Fruit fly (Drosophila melanogaster): ENCODE data around the gene PolrMT.

PolrMT gene

DNA sequence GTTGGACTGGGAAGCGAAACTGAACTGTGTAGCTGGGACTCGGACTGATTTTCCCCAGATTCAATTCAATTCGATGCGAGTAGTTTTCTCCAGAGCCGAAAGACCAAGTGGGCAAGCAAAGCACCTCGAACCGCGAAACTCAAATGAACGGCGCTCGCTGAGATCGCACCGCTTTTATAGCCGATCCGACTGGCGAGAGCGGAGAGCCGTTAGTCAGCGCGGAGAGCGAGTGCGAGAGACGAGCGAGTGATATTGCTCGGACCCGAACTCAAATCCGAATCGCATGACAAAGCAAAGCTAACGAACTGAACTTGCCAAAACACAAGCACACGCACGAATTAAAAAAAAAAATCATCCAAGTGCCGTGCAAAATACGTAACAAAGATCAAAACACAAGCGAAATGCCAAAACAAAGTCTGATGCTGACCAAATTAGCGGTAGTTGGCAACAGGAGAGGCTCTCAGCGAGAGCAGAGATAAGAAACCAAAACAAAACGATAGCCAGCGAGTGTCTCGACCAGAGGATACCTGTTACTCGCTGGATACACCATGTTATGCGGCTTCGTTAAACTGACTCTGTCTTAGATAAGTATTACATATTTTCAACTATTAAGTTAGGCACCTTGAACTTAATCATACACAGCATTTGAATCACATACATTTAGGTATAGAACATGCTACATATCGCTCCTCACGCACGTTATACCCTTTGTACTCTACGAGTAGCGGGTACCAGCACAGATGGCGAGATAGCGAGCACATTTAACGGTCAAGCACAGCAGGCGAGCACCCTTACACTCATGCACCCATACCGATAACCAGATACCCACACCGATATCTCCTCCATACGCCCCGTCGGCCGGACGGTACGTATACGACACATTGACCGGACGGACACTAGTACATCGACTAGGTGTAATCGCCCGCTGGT, 11.0 kb upstream of the PolrMT start (continued):
- TF ChIP-seq Scr (GFP tag; IDR thresholded peaks at IDR 0.05; ENCODE audit: partially characterized antibody) = no peak
- TF ChIP-seq pita (GFP tag; optimal IDR thresholded peaks at IDR 0.05) = no peak
- TF ChIP-seq CG2678 (tag; optimal IDR thresholded peaks at IDR 0.05) = peak; percentile 80
- no peak for TF ChIP-seq sqz (GFP tag; optimal IDR thresholded peaks at IDR 0.05)
- no peak for TF ChIP-seq CG10431 (GFP tag; optimal IDR thresholded peaks at IDR 0.05)
- peak; percentile 79 for TF ChIP-seq Nf-YA (GFP tag; IDR thresholded peaks at IDR 0.05)
- TF ChIP-seq C15 (GFP tag; IDR thresholded peaks at IDR 0.05) = peak; percentile 74; the same call in 1 of the 3 replicates
- no peak for TF ChIP-seq zf30C (GFP tag; optimal IDR thresholded peaks at IDR 0.05)
- TF ChIP-seq CG1832 (GFP tag; optimal IDR thresholded peaks at IDR 0.05) = no peak
- peak; percentile 48 for TF ChIP-seq salm (tag; optimal IDR thresholded peaks at IDR 0.05)
- peak in 1 of 2 experiments; percentile 55 for TF ChIP-seq pan (optimal IDR thresholded peaks at IDR 0.05)
- peak in 1 of 2 experiments; percentile 67 for TF ChIP-seq pan (GFP tag; optimal IDR thresholded peaks at IDR 0.05 in 1 of 2, IDR thresholded peaks at IDR 0.05 in 1 of 2)
- TF ChIP-seq Atf6 (GFP tag; IDR thresholded peaks at IDR 0.05) = peak; percentile 78
- TF ChIP-seq eve (GFP tag; optimal IDR thresholded peaks at IDR 0.05) = no peak
- peak; percentile 74 for TF ChIP-seq CG13624 (GFP tag; optimal IDR thresholded peaks at IDR 0.05)
- TF ChIP-seq CG1647 (GFP tag; optimal IDR thresholded peaks at IDR 0.05) = peak; percentile 59
- peak; percentile 61 for TF ChIP-seq kay (GFP tag; optimal IDR thresholded peaks at IDR 0.05)
- peak; percentile 40 for TF ChIP-seq CG30431 (GFP tag; optimal IDR thresholded peaks at IDR 0.05)
- TF ChIP-seq BtbVII (GFP tag; optimal IDR thresholded peaks at IDR 0.05) = peak; percentile 77
- no peak for TF ChIP-seq CG10321 (GFP tag; IDR thresholded peaks at IDR 0.05)
- TF ChIP-seq CG3065 (GFP tag; optimal IDR thresholded peaks at IDR 0.05) = no peak
- TF ChIP-seq HLH54F (GFP tag; optimal IDR thresholded peaks at IDR 0.05) = peak; percentile 69
- TF ChIP-seq MBD-R2 (GFP tag; IDR thresholded peaks at IDR 0.05) = peak; percentile 44; the same call in 1 of the 2 replicates
- peak; percentile 85 for TF ChIP-seq cwo (GFP tag; optimal IDR thresholded peaks at IDR 0.05)
- TF ChIP-seq CG7372 (GFP tag; IDR thresholded peaks at IDR 0.05) = peak; percentile 65
- TF ChIP-seq zen (tag; optimal IDR thresholded peaks at IDR 0.05) = peak; percentile 55
- TF ChIP-seq Dip2 (GFP tag; IDR thresholded peaks at IDR 0.05) = no peak
- peak; percentile 66 for TF ChIP-seq Max (GFP tag; optimal IDR thresholded peaks at IDR 0.05)
- peak; percentile 73 for TF ChIP-seq CG16779 (GFP tag; IDR thresholded peaks at IDR 0.05)
- TF ChIP-seq twi (tag; optimal IDR thresholded peaks at IDR 0.05) = peak; percentile 75
- TF ChIP-seq Fer1 (GFP tag; optimal IDR thresholded peaks at IDR 0.05) = peak; percentile 78
- TF ChIP-seq pum (GFP tag; optimal IDR thresholded peaks at IDR 0.05) = peak; percentile 37
- no peak for TF ChIP-seq br (optimal IDR thresholded peaks at IDR 0.05)
- peak; percentile 93 for TF ChIP-seq CG12769 (tag; optimal IDR thresholded peaks at IDR 0.05)
- TF ChIP-seq CG2202 (tag; optimal IDR thresholded peaks at IDR 0.05) = no peak
- TF ChIP-seq hbn (GFP tag; IDR thresholded peaks at IDR 0.05; ENCODE audit: partially characterized antibody) = no peak
- TF ChIP-seq CG16863 (GFP tag; optimal IDR thresholded peaks at IDR 0.05) = peak; percentile 58
- peak; percentile 32 for TF ChIP-seq Mes4 (GFP tag; optimal IDR thresholded peaks at IDR 0.05)
- TF ChIP-seq disco-r (GFP tag; optimal IDR thresholded peaks at IDR 0.05) = peak; percentile 11
- peak; percentile 72 for TF ChIP-seq Fer3 (tag; optimal IDR thresholded peaks at IDR 0.05)
- TF ChIP-seq CG15269 (tag; optimal IDR thresholded peaks at IDR 0.05) = peak; percentile 76
- TF ChIP-seq fd102C (GFP tag; optimal IDR thresholded peaks at IDR 0.05) = peak; percentile 32
- peak; percentile 84 for TF ChIP-seq Ada2b (GFP tag; IDR thresholded peaks at IDR 0.05)
- no peak for TF ChIP-seq crol (GFP tag; IDR thresholded peaks at IDR 0.05)
- TF ChIP-seq CG10267 (tag; optimal IDR thresholded peaks at IDR 0.05) = peak; percentile 29
- TF ChIP-seq dm (GFP tag; optimal IDR thresholded peaks at IDR 0.05) = peak; percentile 12
- peak; percentile 49 for TF ChIP-seq CG8290 (GFP tag; optimal IDR thresholded peaks at IDR 0.05)
- TF ChIP-seq CG8290 (tag; optimal IDR thresholded peaks at IDR 0.05) = peak in 1 of 2 experiments; percentile 87
- TF ChIP-seq lov (optimal IDR thresholded peaks at IDR 0.05) = peak; percentile 31
- 0 out of 3 replicates have a peak, but pooled peaks have one; percentile 13 for TF ChIP-seq lov (GFP tag; IDR thresholded peaks at IDR 0.05)
